Fruit fly (Drosophila melanogaster) S2 (cell line): Measurements from ENCODE around the gene Polr2A.

Source experiments
- CG8478 ChIP-seq: fragments of >200 bp; optimal IDR thresholded peaks from 2 replicates; lab custom pipeline; 2018
- CTCF ChIP-seq, 2 experiments: fragments of >200 bp; optimal IDR thresholded peaks; 2 replicates each; lab custom pipeline; 2018

Polr2A gene

dm6 chrX:11576540-11576939, 6.4 kb upstream of the Polr2A start, which contains the start of gene CG11695:
CG11695 (plus strand) TSS chrX:11576883.
- TF ChIP-seq CTCF (optimal IDR thresholded peaks at IDR 0.05; lab: Kevin White, UChicago), result no peak
- no peak for TF ChIP-seq CG8478 (lab: Kevin White, UChicago)

dm6 chrX:11573529-11573928, 3.4 kb upstream of the Polr2A start, which contains the start of gene CG11696:
CG11696 (plus strand) TSS chrX:11573731.
- TF ChIP-seq CTCF (optimal IDR thresholded peaks at IDR 0.05; lab: Kevin White, UChicago) (no peak), CG8478 (lab: Kevin White, UChicago) (no peak)

dm6 chrX:11572270-11572914, 2.3 kb upstream of the Polr2A start, which contains the start of the genes Kmn1 and Reepl1:
Kmn1 (minus strand) TSS chrX:11572442.
Reepl1 (plus strand) TSS chrX:11572707.
- TF ChIP-seq CG8478 (lab: Kevin White, UChicago) (no peak), CTCF (optimal IDR thresholded peaks at IDR 0.05; lab: Kevin White, UChicago) (no peak)

DNA sequence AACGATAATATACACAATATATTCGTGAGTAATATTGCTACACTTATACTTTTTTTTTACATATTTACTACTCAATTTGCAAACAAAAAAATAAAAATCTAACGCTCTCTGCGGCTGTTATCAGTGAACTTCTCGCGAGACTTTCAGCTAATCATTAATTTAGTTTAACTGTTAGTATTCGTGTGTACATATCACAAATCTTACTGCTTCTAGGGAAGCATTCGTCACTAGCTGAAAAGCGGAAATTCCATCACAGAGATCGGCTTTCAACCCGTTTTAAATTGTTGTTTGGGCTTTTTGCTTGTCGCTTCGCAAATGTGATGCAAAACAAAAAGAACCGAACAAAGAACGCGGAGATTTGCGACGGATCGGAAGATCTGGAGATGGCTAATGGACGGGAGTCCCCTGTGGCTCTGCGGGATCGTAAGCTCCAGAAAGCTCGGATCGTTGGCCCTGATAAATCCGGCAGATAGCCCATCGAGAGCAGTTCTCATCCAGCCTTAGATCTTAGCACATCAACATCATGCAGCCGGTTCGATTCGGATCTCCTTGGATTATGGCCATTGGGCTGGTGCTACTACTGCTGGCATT, 8.6 kb downstream of the Polr2A start, which contains the start of gene PGRP-SA:
Gene PGRP-SA, plus strand, starts transcription at position 194 of the 591 bp plus-strand sequence.
- TF ChIP-seq CTCF (optimal IDR thresholded peaks at IDR 0.05; lab: Kevin White, UChicago) (no peak), CG8478 (lab: Kevin White, UChicago) (no peak)

DNA sequence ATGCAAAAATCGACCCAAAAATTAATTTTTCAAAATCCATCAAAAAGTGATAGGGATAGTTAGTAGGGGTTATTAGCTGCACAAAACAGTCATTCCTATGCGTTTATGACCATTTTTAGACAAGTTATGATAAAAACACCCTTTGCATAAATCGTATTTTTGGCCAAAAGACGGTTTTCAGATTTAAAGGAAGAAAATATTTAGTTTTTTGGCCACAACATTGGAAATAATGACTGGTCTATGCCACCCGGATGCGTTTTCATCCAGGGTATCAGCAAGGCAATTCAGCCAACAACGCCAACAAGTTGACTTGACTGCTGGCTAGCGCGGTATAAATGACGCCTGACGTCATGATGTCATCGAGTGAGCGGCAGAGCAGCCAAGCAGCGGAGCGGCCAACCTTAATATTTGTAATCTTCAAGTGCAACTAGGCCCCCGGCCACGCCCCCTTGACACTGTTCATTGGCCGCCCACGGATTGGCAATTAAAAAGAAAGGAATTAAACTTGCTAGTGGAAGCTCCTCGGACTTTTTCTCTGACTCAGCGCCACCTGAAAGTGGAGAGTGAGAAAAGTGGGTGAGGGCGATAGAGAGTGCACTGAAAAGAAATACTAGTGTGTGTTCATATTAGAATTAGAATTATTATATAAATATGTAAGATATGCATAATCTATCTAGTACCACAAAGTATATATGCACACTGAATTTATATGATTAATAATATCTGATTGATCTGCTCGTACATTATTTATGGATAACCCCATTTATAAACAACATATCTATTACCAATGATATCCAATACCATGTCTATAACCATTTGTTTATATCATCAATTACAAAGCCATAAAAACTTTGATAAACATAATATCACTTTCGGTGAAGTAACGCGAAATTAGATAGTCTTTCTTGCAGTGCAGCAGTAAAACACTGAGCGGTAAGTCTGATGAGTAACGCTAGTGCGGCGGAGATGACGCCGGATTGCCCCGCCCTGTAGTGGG, 10.1 kb downstream of the Polr2A start:
- TF ChIP-seq CTCF (optimal IDR thresholded peaks at IDR 0.05; lab: Kevin White, UChicago) (no peak), CG8478 (lab: Kevin White, UChicago) (no peak)

dm6 chrX:11558389-11558908, 11.7 kb downstream of the Polr2A start, which contains the start of gene CG1572:
CG1572 (minus strand) TSS chrX:11558654.
- TF ChIP-seq CG8478 (lab: Kevin White, UChicago) (no peak), CTCF (optimal IDR thresholded peaks at IDR 0.05; lab: Kevin White, UChicago) (no peak)

dm6 chrX:11556774-11557173, 13.4 kb downstream of the Polr2A start:
- TF ChIP-seq CG8478 (lab: Kevin White, UChicago) (no peak), CTCF (optimal IDR thresholded peaks at IDR 0.05; lab: Kevin White, UChicago) (no peak)

dm6 chrX:11555070-11555469, 15.1 kb downstream of the Polr2A start:
- TF ChIP-seq CG8478 (lab: Kevin White, UChicago) (no peak), CTCF (optimal IDR thresholded peaks at IDR 0.05; lab: Kevin White, UChicago) (no peak)

- TF ChIP-seq CTCF (optimal IDR thresholded peaks at IDR 0.05; lab: Kevin White, UChicago) (no peak), CG8478 (lab: Kevin White, UChicago) (no peak)
Measured at dm6 chrX:11550078-11550477, 20.0 kb downstream of the Polr2A start.

DNA sequence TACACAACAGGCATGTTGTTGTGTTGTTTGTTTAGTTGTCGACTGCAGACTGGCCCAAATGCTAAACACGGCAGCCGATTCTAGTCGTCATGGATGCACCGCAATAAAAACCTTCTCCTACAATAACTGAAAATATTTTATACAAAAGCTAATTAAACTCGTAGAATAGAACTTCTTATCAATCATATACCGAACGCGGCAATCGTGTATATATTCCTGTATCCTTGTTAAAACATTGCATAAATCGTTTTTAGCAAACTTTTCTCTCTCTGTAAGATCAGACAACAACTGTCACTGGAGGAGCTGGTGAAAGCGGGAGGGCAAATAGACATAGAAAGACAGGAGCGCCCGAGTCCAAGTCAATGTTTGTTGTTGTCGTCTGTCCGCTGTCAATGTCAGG, 21.4 kb downstream of the Polr2A start:
- no peak for TF ChIP-seq CTCF (optimal IDR thresholded peaks at IDR 0.05; lab: Kevin White, UChicago)
- TF ChIP-seq CG8478 (lab: Kevin White, UChicago), result no peak

dm6 chrX:11546941-11547340, 23.2 kb downstream of the Polr2A start:
- TF ChIP-seq CG8478 (lab: Kevin White, UChicago), result no peak
- no peak for TF ChIP-seq CTCF (optimal IDR thresholded peaks at IDR 0.05; lab: Kevin White, UChicago)

- TF ChIP-seq CTCF (optimal IDR thresholded peaks at IDR 0.05; lab: Kevin White, UChicago) (no peak), CG8478 (lab: Kevin White, UChicago) (no peak)
Measured at dm6 chrX:11544951-11545426, 25.1 kb downstream of the Polr2A start.

DNA sequence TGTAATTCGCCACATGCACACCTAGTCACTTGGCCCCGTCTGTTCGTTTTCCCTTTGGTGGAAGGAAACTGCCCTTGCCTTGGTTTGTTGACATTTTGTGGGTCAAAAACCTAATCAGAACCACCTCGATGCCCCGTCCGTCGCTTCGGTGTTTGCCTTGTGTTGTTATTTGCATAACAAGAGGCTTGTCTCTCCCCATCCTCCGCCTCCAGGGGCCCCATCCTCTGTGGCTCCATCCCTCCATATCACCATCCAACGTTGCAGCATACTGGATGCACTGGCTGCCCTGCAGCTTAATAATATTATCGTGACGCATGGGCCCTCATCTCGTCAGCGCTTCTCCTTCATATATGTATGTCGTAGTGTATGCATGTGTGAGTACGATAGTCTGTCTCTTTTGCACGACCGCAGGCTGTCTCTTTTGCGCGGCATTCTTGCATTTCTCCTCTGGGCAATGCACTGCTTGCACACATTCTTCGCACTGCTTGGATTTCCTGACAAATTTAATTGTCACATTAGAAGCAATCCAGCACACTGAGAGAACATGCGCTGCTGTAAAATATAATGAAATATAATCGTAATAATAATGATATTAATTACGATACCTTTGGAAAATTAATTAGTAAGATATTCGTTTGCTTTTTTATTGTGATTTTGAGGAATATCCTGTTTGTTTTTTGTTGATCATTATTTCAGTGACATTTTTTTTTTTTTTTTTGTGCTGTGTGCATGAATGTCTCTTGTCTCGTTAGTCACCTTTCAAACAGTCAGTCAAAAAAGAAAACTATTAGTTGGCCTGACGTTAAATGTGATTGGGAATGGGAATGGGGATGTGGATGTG, 25.8 kb downstream of the Polr2A start:
- no peak for TF ChIP-seq CG8478 (lab: Kevin White, UChicago)
- no peak for TF ChIP-seq CTCF (optimal IDR thresholded peaks at IDR 0.05; lab: Kevin White, UChicago)
